Worm (Caenorhabditis elegans): Measurements from ENCODE around the gene C49C3.7.
A peak's percentile ranks its signal among the peaks of the same experiment; 100 is the strongest.

The C49C3.7 gene

DNA sequence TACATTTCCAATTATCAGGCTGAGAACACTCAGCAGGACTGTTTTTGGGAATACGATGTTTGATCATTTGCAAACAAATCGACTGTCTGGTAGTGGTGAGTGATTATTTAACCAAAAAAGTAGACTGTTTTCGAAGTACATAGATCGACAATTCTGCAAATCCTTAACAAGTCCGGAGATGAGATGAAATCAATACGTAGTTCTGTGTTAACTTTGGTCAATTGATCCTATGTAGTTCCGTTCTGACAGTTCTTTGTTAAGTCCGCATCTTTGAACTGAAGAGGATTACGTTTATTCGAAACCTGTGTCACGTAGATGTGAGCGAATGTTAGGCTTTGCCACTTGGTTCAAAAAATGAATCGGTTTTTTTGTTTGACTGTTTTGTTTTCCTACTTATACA, 19.2 kb downstream of the C49C3.7 start, which contains the start of gene clec-199:
clec-199 (plus strand) TSS at position 301 of the 400 bp plus-strand sequence.
- TF ChIP-seq pha-4 (GFP tag; IDR thresholded peaks at IDR 0.05), result no peak
- no peak for TF ChIP-seq pha-4 (tag; optimal IDR thresholded peaks at IDR 0.05)
- no peak for TF ChIP-seq F49E8.2 (tag; optimal IDR thresholded peaks at IDR 0.05; ENCODE audit: borderline replicate concordance)
- no peak for TF ChIP-seq ZK337.2 (GFP tag; IDR thresholded peaks at IDR 0.05)
- TF ChIP-seq F10B5.3 (tag; optimal IDR thresholded peaks at IDR 0.05), result no peak

DNA sequence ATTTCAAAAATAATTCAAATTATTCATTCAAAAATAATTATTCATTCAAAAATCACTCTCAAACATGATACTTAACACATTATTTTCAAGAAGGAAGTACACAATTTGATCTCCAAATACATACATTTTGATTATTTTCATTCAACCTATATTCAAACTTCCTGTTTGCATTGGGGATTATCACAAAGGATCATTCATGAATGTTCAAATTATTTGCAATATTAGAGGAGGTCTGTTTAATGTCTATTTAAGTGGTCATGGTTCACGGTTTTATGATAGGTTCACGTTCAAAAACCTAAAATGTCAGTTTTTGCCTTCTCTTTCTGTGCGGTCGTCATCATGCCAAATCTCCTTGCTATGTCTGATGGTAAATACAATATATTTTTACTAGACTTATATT, 28.8 kb downstream of the C49C3.7 start, which contains the start of gene clec-202:
clec-202 (plus strand) TSS at position 301 of the 400 bp plus-strand sequence.
- TF ChIP-seq Y48G9A.11 (GFP tag; IDR thresholded peaks at IDR 0.05) (no peak), unc-62 (GFP tag; optimal IDR thresholded peaks at IDR 0.05 in 1 of 2) (peak in 1 of 2 experiments; percentile 37), unc-62 (tag; optimal IDR thresholded peaks at IDR 0.05) (no peak), ces-1 (GFP tag; optimal IDR thresholded peaks at IDR 0.05) (no peak)

- no peak for TF ChIP-seq snpc-1.2 (GFP tag; IDR thresholded peaks at IDR 0.05)
- no peak for TF ChIP-seq dmd-8 (GFP tag; IDR thresholded peaks at IDR 0.05)
- TF ChIP-seq dmd-9 (GFP tag; IDR thresholded peaks at IDR 0.05), result no peak
- no peak for TF ChIP-seq ces-1 (GFP tag; optimal IDR thresholded peaks at IDR 0.05)
- no peak for TF ChIP-seq lin-13 (GFP tag; optimal IDR thresholded peaks at IDR 0.05)
- no peak for TF ChIP-seq ceh-32 (tag; optimal IDR thresholded peaks at IDR 0.05; ENCODE audit: poor library complexity)
- TF ChIP-seq Y5F2A.4 (GFP tag; optimal IDR thresholded peaks at IDR 0.05), result no peak
- TF ChIP-seq nhr-28 (tag; optimal IDR thresholded peaks at IDR 0.05), result no peak
- no peak for TF ChIP-seq daf-8 (GFP tag; IDR thresholded peaks at IDR 0.05)
- TF ChIP-seq nhr-42 (GFP tag; IDR thresholded peaks at IDR 0.05), result no peak
- TF ChIP-seq ZK546.5 (tag; optimal IDR thresholded peaks at IDR 0.05), result no peak
- TF ChIP-seq F37D6.2 (tag; optimal IDR thresholded peaks at IDR 0.05), result no peak
- TF ChIP-seq nhr-10 (tag; optimal IDR thresholded peaks at IDR 0.05), result no peak
Measured at ce11 chrIV:17367294-17367693, 34.9 kb downstream of the C49C3.7 start, which contains the start of gene zipt-17. Gene zipt-17 (minus strand): TSS chrIV:17367394.

ce11 chrIV:17368292-17368691, 35.9 kb downstream of the C49C3.7 start, which contains the start of gene trh-1:
Gene trh-1 (plus strand): TSS chrIV:17368592.
- TF ChIP-seq zag-1 (tag; optimal IDR thresholded peaks at IDR 0.05), result no peak
- no peak for TF ChIP-seq mdl-1 (tag; optimal IDR thresholded peaks at IDR 0.05)
- TF ChIP-seq hif-1 (tag; optimal IDR thresholded peaks at IDR 0.05), result no peak
- no peak for TF ChIP-seq mxl-3 (GFP tag; optimal IDR thresholded peaks at IDR 0.05)
- TF ChIP-seq nhr-25 (tag; optimal IDR thresholded peaks at IDR 0.05; ENCODE audit: borderline replicate concordance, insufficient read depth), result no peak
- no peak for TF ChIP-seq egl-27 (tag; optimal IDR thresholded peaks at IDR 0.05)
- no peak for TF ChIP-seq hlh-11 (tag; optimal IDR thresholded peaks at IDR 0.05)
- no peak for TF ChIP-seq dpl-1 (GFP tag; optimal IDR thresholded peaks at IDR 0.05)
- no peak for TF ChIP-seq lin-38 (GFP tag; IDR thresholded peaks at IDR 0.05)
- no peak for TF ChIP-seq nhr-28 (tag; optimal IDR thresholded peaks at IDR 0.05)
- TF ChIP-seq pha-4 (GFP tag; IDR thresholded peaks at IDR 0.05), result no peak
- no peak for TF ChIP-seq pha-4 (tag; optimal IDR thresholded peaks at IDR 0.05)
- no peak for TF ChIP-seq sdz-12 (GFP tag; optimal IDR thresholded peaks at IDR 0.05)
- no peak for TF ChIP-seq arid-1 (GFP tag; conservative IDR thresholded peaks at IDR 0.05)
- no peak for TF ChIP-seq madf-9 (GFP tag; conservative IDR thresholded peaks at IDR 0.05)
- no peak for TF ChIP-seq unc-130 (GFP tag; optimal IDR thresholded peaks at IDR 0.05)
- no peak for TF ChIP-seq attf-4 (tag; optimal IDR thresholded peaks at IDR 0.05)
- TF ChIP-seq F37D6.2 (tag; optimal IDR thresholded peaks at IDR 0.05), result no peak
- no peak for TF ChIP-seq fos-1 (tag; optimal IDR thresholded peaks at IDR 0.05)
- no peak for TF ChIP-seq ZK337.2 (GFP tag; IDR thresholded peaks at IDR 0.05)
- TF ChIP-seq dmd-8 (GFP tag; IDR thresholded peaks at IDR 0.05), result no peak

All from whole organism, L4 larva.